Worm (Caenorhabditis elegans) whole organism, young adult: ENCODE measurements around the gene B0507.3.

Experiments used
- K12H6.12 ChIP-seq: fragments of 200-800 bp; sonication (Bioruptor generic); optimal IDR thresholded peaks from 2 replicates; lab custom pipeline; 2018; ENCODE audit warnings: mild to moderate bottlenecking, missing genetic modification characterization, missing compliant biosample characterization
- Y56A3A.18 ChIP-seq: fragments of 200-800 bp; sonication (Bioruptor generic); IDR thresholded peaks from 2 replicates; pipeline ENCODE4 v1.3.6; 2022; ENCODE audit warnings: missing genetic modification reagents, missing genetic modification characterization, missing compliant biosample characterization
- ama-1 ChIP-seq, 3 experiments: fragments of 150-350 bp in 1 of 3; sonication (generic microtip) in 2 of 3; optimal IDR thresholded peaks; 2 replicates each; lab custom pipeline; 2014 to 2018; ENCODE audit warnings: missing biosample characterization in 2 of 3, missing genetic modification characterization in 2 of 3, missing genetic modification reagents in 2 of 3
- ets-4 ChIP-seq: fragments of 200-800 bp; sonication (Bioruptor generic); optimal IDR thresholded peaks from 2 replicates; lab custom pipeline; 2018; ENCODE audit warnings: mild to moderate bottlenecking, missing genetic modification characterization, missing compliant biosample characterization
- nfya-1 ChIP-seq: sonication (generic microtip); optimal IDR thresholded peaks from 2 replicates; lab custom pipeline; 2017; ENCODE audit warnings: antibody characterized with exemption, missing compliant biosample characterization, missing genetic modification characterization, borderline replicate concordance; ENCODE audit not compliant: insufficient read depth
- nhr-90 ChIP-seq: sonication (generic microtip); optimal IDR thresholded peaks from 2 replicates; lab custom pipeline; 2016; ENCODE audit warnings: missing genotype, mild to moderate bottlenecking, missing genetic modification characterization, missing compliant biosample characterization

DNA sequence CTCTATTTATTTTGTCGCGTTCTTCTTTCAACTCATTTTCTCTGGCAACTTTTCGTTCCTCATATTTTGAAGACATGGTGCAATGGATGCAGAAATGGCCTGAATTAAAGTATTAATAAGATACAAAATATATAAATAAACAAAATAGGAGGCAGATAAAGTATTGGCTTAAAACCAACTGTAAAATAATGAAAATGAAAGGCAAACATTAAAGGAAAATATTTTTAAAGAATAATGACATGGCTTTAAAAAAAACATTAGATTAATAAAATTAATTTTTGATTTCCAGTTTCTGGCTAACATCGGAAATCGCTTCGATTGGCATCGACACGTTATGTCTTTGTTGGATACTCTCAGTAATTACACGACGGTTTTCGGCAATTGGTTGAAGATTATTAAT, 8.3 kb upstream of the B0507.3 start, which contains the start of gene ddn-1:
- no peak for TF ChIP-seq nfya-1 (tag; lab: Kevin White, UChicago)
- TF ChIP-seq ama-1 (optimal IDR thresholded peaks at IDR 0.05; lab: Kevin White, UChicago), result no peak
- no peak for TF ChIP-seq ama-1 (GFP tag; optimal IDR thresholded peaks at IDR 0.05; lab: Kevin White, UChicago)
- no peak for TF ChIP-seq nhr-90 (tag; lab: Kevin White, UChicago)
- no peak for TF ChIP-seq K12H6.12 (tag; lab: Kevin White, UChicago)
- no peak for TF ChIP-seq ets-4 (GFP tag; lab: Kevin White, UChicago)
- no peak for TF ChIP-seq Y56A3A.18
